Fruit fly (Drosophila melanogaster) whole organism, embryonic: Measurements from ENCODE around the gene Npc2g.

ENCODE experiments used
- B-H1 ChIP-seq: fragments of 200-800 bp; sonication (Bioruptor generic); IDR thresholded peaks from 3 replicates; pipeline ENCODE4 v1.3.6; 2022; ENCODE audit warnings: missing biosample characterization, missing genetic modification characterization
- Bgb ChIP-seq: fragments of 200-800 bp; sonication (Bioruptor generic); IDR thresholded peaks from 2 replicates; pipeline ENCODE4 v1.3.6; 2022; ENCODE audit warnings: missing biosample characterization, missing genetic modification characterization; ENCODE audit not compliant: partially characterized antibody
- CG10274 ChIP-seq: fragments of 200-800 bp; sonication (Bioruptor generic); optimal IDR thresholded peaks from 3 replicates; lab custom pipeline; 2017; ENCODE audit warnings: missing biosample characterization, mild to moderate bottlenecking, missing genetic modification characterization
- CG12942 ChIP-seq: fragments of 200-800 bp; sonication (Bioruptor generic); optimal IDR thresholded peaks from 3 replicates; lab custom pipeline; 2016; ENCODE audit warnings: missing biosample characterization, missing genetic modification characterization
- CG13775 ChIP-seq: fragments of 200-800 bp; sonication (Bioruptor generic); optimal IDR thresholded peaks from 3 replicates; lab custom pipeline; 2017; ENCODE audit warnings: missing biosample characterization, mild to moderate bottlenecking, missing genetic modification characterization
- CG15479 ChIP-seq: fragments of 200-800 bp; sonication (Bioruptor generic); optimal IDR thresholded peaks from 3 replicates; lab custom pipeline; 2019; ENCODE audit warnings: missing biosample characterization, mild to moderate bottlenecking, missing genetic modification characterization, moderate library complexity
- CG17186 ChIP-seq: fragments of 200-800 bp; sonication (Bioruptor generic); optimal IDR thresholded peaks from 3 replicates; lab custom pipeline; 2017; ENCODE audit warnings: missing biosample characterization, missing genetic modification reagents, missing genetic modification characterization
- CG17328 ChIP-seq: fragments of 200-800 bp; sonication (Bioruptor generic); IDR thresholded peaks from 2 replicates; pipeline ENCODE4 v1.3.6; 2022; ENCODE audit warnings: missing biosample characterization, missing genetic modification characterization
- CG17359 ChIP-seq: fragments of 200-800 bp; sonication (Bioruptor generic); optimal IDR thresholded peaks from 3 replicates; lab custom pipeline; 2018; ENCODE audit warnings: missing biosample characterization, mild to moderate bottlenecking, missing genetic modification characterization, moderate library complexity
- CG17568 ChIP-seq: fragments of 200-800 bp; sonication (Bioruptor generic); optimal IDR thresholded peaks from 2 replicates; lab custom pipeline; 2018; ENCODE audit warnings: missing biosample characterization, mild to moderate bottlenecking, missing genetic modification characterization, moderate library complexity
- CG18599 ChIP-seq: fragments of 200-800 bp; sonication (Bioruptor generic); optimal IDR thresholded peaks from 3 replicates; lab custom pipeline; 2017; ENCODE audit warnings: missing biosample characterization, missing genetic modification characterization, mild to moderate bottlenecking, moderate library complexity, missing genetic modification reagents
- CG32767 ChIP-seq: fragments of 200-800 bp; sonication (Bioruptor generic); IDR thresholded peaks from 2 replicates; pipeline ENCODE4 v1.3.6; 2022; ENCODE audit warnings: missing biosample characterization, missing genetic modification characterization
- CG3407 ChIP-seq: fragments of 200-800 bp; sonication (Bioruptor generic); optimal IDR thresholded peaks from 2 replicates; lab custom pipeline; 2018; ENCODE audit warnings: missing biosample characterization, mild to moderate bottlenecking, missing genetic modification characterization
- CG34376 ChIP-seq: fragments of 200-800 bp; sonication (Bioruptor generic); optimal IDR thresholded peaks from 2 replicates; lab custom pipeline; 2018; ENCODE audit warnings: missing biosample characterization, mild to moderate bottlenecking, missing genetic modification characterization
- CG4360 ChIP-seq: fragments of 200-800 bp; sonication (Bioruptor generic); IDR thresholded peaks from 2 replicates; pipeline ENCODE4 v1.3.6; 2022; ENCODE audit warnings: missing biosample characterization, missing genetic modification characterization
- CG4424 ChIP-seq: fragments of 200-800 bp; sonication (Bioruptor generic); optimal IDR thresholded peaks from 3 replicates; lab custom pipeline; 2016; ENCODE audit warnings: missing biosample characterization, missing genetic modification characterization
- CG4707 ChIP-seq: fragments of 200-800 bp; sonication (Bioruptor generic); optimal IDR thresholded peaks from 2 replicates; lab custom pipeline; 2018; ENCODE audit warnings: missing biosample characterization, mild to moderate bottlenecking, missing genetic modification characterization, moderate library complexity
- CG4730 ChIP-seq: fragments of 200-800 bp; sonication (Bioruptor generic); IDR thresholded peaks from 2 replicates; pipeline ENCODE4 v1.3.6; 2022; ENCODE audit warnings: missing biosample characterization, missing genetic modification characterization
- CG4854 ChIP-seq: fragments of 200-800 bp; sonication (Bioruptor generic); optimal IDR thresholded peaks from 2 replicates; lab custom pipeline; 2016; ENCODE audit warnings: missing biosample characterization, missing genetic modification characterization, inconsistent platforms
- CG6813 ChIP-seq: fragments of 200-800 bp; sonication (Bioruptor generic); optimal IDR thresholded peaks from 2 replicates; lab custom pipeline; 2017; ENCODE audit warnings: missing biosample characterization, missing genetic modification characterization, mild to moderate bottlenecking, moderate library complexity, missing genetic modification reagents
- CG7271 ChIP-seq: fragments of 200-800 bp; sonication (Bioruptor generic); optimal IDR thresholded peaks from 2 replicates; lab custom pipeline; 2018; ENCODE audit warnings: missing biosample characterization, mild to moderate bottlenecking, missing genetic modification characterization, moderate library complexity
- CG7556 ChIP-seq: fragments of 200-800 bp; sonication (Bioruptor generic); optimal IDR thresholded peaks from 2 replicates; lab custom pipeline; 2017; ENCODE audit warnings: missing biosample characterization, mild to moderate bottlenecking, missing genetic modification characterization
- CG9437 ChIP-seq: fragments of 200-800 bp; sonication (Bioruptor generic); optimal IDR thresholded peaks from 2 replicates; lab custom pipeline; 2018; ENCODE audit warnings: missing biosample characterization, mild to moderate bottlenecking, missing genetic modification characterization
- Dp ChIP-seq: fragments of 200-800 bp; sonication (Bioruptor generic); optimal IDR thresholded peaks from 2 replicates; lab custom pipeline; 2018; ENCODE audit warnings: missing biosample characterization, mild to moderate bottlenecking, missing genetic modification characterization, moderate library complexity
- Gsc ChIP-seq: fragments of 200-800 bp; sonication (Bioruptor generic); IDR thresholded peaks from 2 replicates; pipeline ENCODE4 v1.3.6; 2022; ENCODE audit warnings: missing biosample characterization, missing genetic modification characterization
- Hr51 ChIP-seq, 2 experiments: fragments of 200-800 bp; sonication (Bioruptor generic); optimal IDR thresholded peaks; 2 replicates in 1 of 2; 3 replicates in 1 of 2; lab custom pipeline; 2016 to 2018; ENCODE audit warnings: missing biosample characterization in 2 of 2, missing genetic modification characterization in 2 of 2, mild to moderate bottlenecking in 1 of 2, moderate library complexity in 1 of 2
- MESR4 ChIP-seq: fragments of 200-800 bp; sonication (Bioruptor generic); optimal IDR thresholded peaks from 2 replicates; lab custom pipeline; 2018; ENCODE audit warnings: missing biosample characterization, mild to moderate bottlenecking, missing genetic modification characterization, moderate library complexity
- Ptx1 ChIP-seq: fragments of 200-800 bp; sonication (Bioruptor generic); IDR thresholded peaks from 2 replicates; pipeline ENCODE4 v1.3.6; 2022; ENCODE audit warnings: missing biosample characterization, missing genetic modification characterization
- Vsx1 ChIP-seq: fragments of 200-800 bp; sonication (Bioruptor generic); optimal IDR thresholded peaks from 2 replicates; lab custom pipeline; 2017; ENCODE audit warnings: missing biosample characterization, mild to moderate bottlenecking, missing genetic modification characterization, missing genetic modification reagents
- ab ChIP-seq: fragments of 200-800 bp; sonication (Bioruptor generic); optimal IDR thresholded peaks from 2 replicates; lab custom pipeline; 2016; ENCODE audit warnings: missing biosample characterization, missing genetic modification characterization
- ash1 ChIP-seq: fragments of 200-800 bp; sonication (Bioruptor generic); optimal IDR thresholded peaks from 2 replicates; lab custom pipeline; 2018; ENCODE audit warnings: missing biosample characterization, mild to moderate bottlenecking, missing genetic modification characterization
- bbx ChIP-seq: fragments of 200-800 bp; sonication (Bioruptor generic); IDR thresholded peaks from 2 replicates; pipeline ENCODE4 v1.3.6; 2022; ENCODE audit warnings: missing biosample characterization, missing genetic modification characterization; ENCODE audit not compliant: partially characterized antibody
- bsh ChIP-seq, 2 experiments: fragments of 200-800 bp; sonication (Bioruptor generic); optimal IDR thresholded peaks; 2 replicates each; lab custom pipeline; 2017 to 2018; ENCODE audit warnings: mild to moderate bottlenecking in 2 of 2, missing biosample characterization in 2 of 2, missing genetic modification characterization in 2 of 2, moderate library complexity in 1 of 2
- cato ChIP-seq: fragments of 200-800 bp; sonication (Bioruptor generic); optimal IDR thresholded peaks from 2 replicates; lab custom pipeline; 2016; ENCODE audit warnings: missing biosample characterization, missing genetic modification characterization, borderline replicate concordance
- chn ChIP-seq: fragments of 200-800 bp; sonication (Bioruptor generic); optimal IDR thresholded peaks from 2 replicates; lab custom pipeline; 2016; ENCODE audit warnings: missing biosample characterization, missing genetic modification characterization
- dmrt11E ChIP-seq: fragments of 200-800 bp; sonication (Bioruptor generic); optimal IDR thresholded peaks from 3 replicates; lab custom pipeline; 2018; ENCODE audit warnings: missing biosample characterization, mild to moderate bottlenecking, missing genetic modification characterization, moderate library complexity
- fd3F ChIP-seq: fragments of 200-800 bp; sonication (Bioruptor generic); optimal IDR thresholded peaks from 2 replicates; lab custom pipeline; 2018; ENCODE audit warnings: missing biosample characterization, mild to moderate bottlenecking, missing genetic modification characterization, moderate library complexity
- fd96Cb ChIP-seq: fragments of 200-800 bp; sonication (Bioruptor generic); optimal IDR thresholded peaks from 2 replicates; lab custom pipeline; 2018; ENCODE audit warnings: missing biosample characterization, mild to moderate bottlenecking, missing genetic modification characterization, moderate library complexity
- gsb-n ChIP-seq: fragments of 200-800 bp; sonication (Bioruptor generic); optimal IDR thresholded peaks from 3 replicates; lab custom pipeline; 2018; ENCODE audit warnings: missing biosample characterization, mild to moderate bottlenecking, missing genetic modification characterization
- gt ChIP-seq: fragments of 200-800 bp; sonication (Bioruptor generic); IDR thresholded peaks from 2 replicates; pipeline ENCODE4 v1.3.6; 2022; ENCODE audit warnings: missing biosample characterization, missing genetic modification characterization
- jing ChIP-seq: fragments of 200-800 bp; sonication (Bioruptor generic); optimal IDR thresholded peaks from 2 replicates; lab custom pipeline; 2018; ENCODE audit warnings: missing biosample characterization, mild to moderate bottlenecking, missing genetic modification characterization
- kah ChIP-seq: fragments of 200-800 bp; sonication (Bioruptor generic); optimal IDR thresholded peaks from 2 replicates; lab custom pipeline; 2018; ENCODE audit warnings: missing biosample characterization, mild to moderate bottlenecking, missing genetic modification characterization
- mam ChIP-seq: fragments of 200-800 bp; sonication (Bioruptor generic); optimal IDR thresholded peaks from 3 replicates; lab custom pipeline; 2016; ENCODE audit warnings: missing biosample characterization, missing genetic modification characterization
- mirr ChIP-seq: fragments of 200-800 bp; sonication (Bioruptor generic); optimal IDR thresholded peaks from 3 replicates; lab custom pipeline; 2018; ENCODE audit warnings: missing biosample characterization, mild to moderate bottlenecking, missing genetic modification characterization
- nmo ChIP-seq: fragments of 200-800 bp; sonication (Bioruptor generic); optimal IDR thresholded peaks from 2 replicates; lab custom pipeline; 2018; ENCODE audit warnings: missing biosample characterization, mild to moderate bottlenecking, missing genetic modification characterization, moderate library complexity
- phol ChIP-seq: fragments of 200-800 bp; sonication (Bioruptor generic); optimal IDR thresholded peaks from 3 replicates; lab custom pipeline; 2018; ENCODE audit warnings: missing biosample characterization, mild to moderate bottlenecking, missing genetic modification characterization, moderate library complexity
- pros ChIP-seq: fragments of 200-800 bp; sonication (Bioruptor generic); optimal IDR thresholded peaks from 3 replicates; lab custom pipeline; 2019; ENCODE audit warnings: missing biosample characterization, mild to moderate bottlenecking, missing genetic modification characterization, moderate library complexity
- shn ChIP-seq: fragments of 200-800 bp; sonication (Bioruptor generic); optimal IDR thresholded peaks from 3 replicates; lab custom pipeline; 2016; ENCODE audit warnings: missing biosample characterization, missing genetic modification characterization
- sr ChIP-seq: fragments of 200-800 bp; sonication (Bioruptor generic); IDR thresholded peaks from 3 replicates; pipeline ENCODE4 v1.3.6; 2022; ENCODE audit warnings: missing biosample characterization, missing genetic modification characterization
- wdn ChIP-seq: fragments of 200-800 bp; sonication (Bioruptor generic); IDR thresholded peaks from 2 replicates; pipeline ENCODE4 v1.3.6; 2022; ENCODE audit warnings: missing biosample characterization, missing genetic modification characterization

Gene Npc2g

DNA sequence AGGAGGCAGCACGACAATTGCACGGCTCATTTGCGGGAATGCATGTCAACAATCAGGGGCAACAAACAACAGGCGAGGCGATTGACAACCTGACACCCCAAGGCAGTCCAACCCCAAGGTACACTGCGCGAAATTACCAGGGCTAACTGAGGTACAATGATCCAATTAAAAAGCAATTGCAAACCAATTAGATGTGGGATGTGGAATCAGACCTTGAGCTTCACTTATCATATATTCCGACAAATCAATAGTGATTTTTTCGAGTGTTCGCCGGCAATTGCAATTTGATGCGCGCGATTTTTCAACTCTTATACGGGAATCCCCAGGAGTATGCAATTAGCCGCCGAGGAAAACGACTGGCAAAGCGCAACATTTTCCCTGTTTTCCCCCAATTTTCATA, 2.0 kb upstream of the Npc2g start (continued):
- TF ChIP-seq jing (GFP tag; lab: Kevin White, UChicago) (no peak), mam (GFP tag; lab: Kevin White, UChicago) (no peak), kah (GFP tag; lab: Kevin White, UChicago) (no peak), dmrt11E (tag; lab: Kevin White, UChicago) (peak; percentile 36), Vsx1 (GFP tag; lab: Kevin White, UChicago) (no peak), gsb-n (no peak), cato (GFP tag; lab: Kevin White, UChicago) (no peak), Ptx1 (GFP tag; lab: Robert Waterston, UW) (0 out of 2 replicates have a peak, but pooled peaks have one; percentile 20), mirr (GFP tag; lab: Kevin White, UChicago) (no peak), gt (GFP tag; lab: Robert Waterston, UW) (no peak), CG13775 (GFP tag; lab: Kevin White, UChicago) (no peak), CG9437 (no peak), B-H1 (GFP tag; lab: Robert Waterston, UW) (no peak), wdn (GFP tag; lab: Robert Waterston, UW) (no peak), nmo (GFP tag; lab: Kevin White, UChicago) (no peak), pros (GFP tag; lab: Kevin White, UChicago) (no peak), fd96Cb (no peak), CG17568 (GFP tag; lab: Kevin White, UChicago) (no peak), Hr51 (GFP tag; optimal IDR thresholded peaks at IDR 0.05; lab: Kevin White, UChicago) (no peak), CG32767 (GFP tag; lab: Robert Waterston, UW) (no peak), CG4360 (peak; percentile 23; the same call in 1 of the 2 replicates), CG15479 (no peak), shn (no peak), CG7556 (GFP tag; lab: Kevin White, UChicago) (no peak), bbx (GFP tag; lab: Robert Waterston, UW) (no peak), chn (GFP tag; lab: Kevin White, UChicago) (no peak), CG4854 (no peak), phol (no peak), CG10274 (GFP tag; lab: Kevin White, UChicago) (no peak), MESR4 (no peak), Dp (GFP tag; lab: Kevin White, UChicago) (no peak), bsh (GFP tag; optimal IDR thresholded peaks at IDR 0.05; lab: Kevin White, UChicago) (peak in 1 of 2 experiments; percentile 13), CG4730 (GFP tag; lab: Robert Waterston, UW) (no peak), CG17186 (GFP tag; lab: Kevin White, UChicago) (no peak), CG4707 (GFP tag; lab: Kevin White, UChicago) (no peak), Gsc (0 out of 2 replicates have a peak, but pooled peaks have one; percentile 13), CG7271 (tag; lab: Kevin White, UChicago) (no peak), CG17359 (tag; lab: Kevin White, UChicago) (no peak), sr (GFP tag; lab: Robert Waterston, UW) (no peak), CG6813 (GFP tag; lab: Kevin White, UChicago) (no peak), CG18599 (GFP tag; lab: Kevin White, UChicago) (no peak), CG34376 (GFP tag; lab: Kevin White, UChicago) (no peak), ash1 (GFP tag; lab: Kevin White, UChicago) (no peak), CG4424 (GFP tag; lab: Kevin White, UChicago) (peak; percentile 5), CG17328 (0 out of 2 replicates have a peak, but pooled peaks have one; percentile 25), Bgb (no peak), ab (GFP tag; lab: Kevin White, UChicago) (no peak), CG12942 (no peak), CG3407 (no peak), fd3F (GFP tag; lab: Kevin White, UChicago) (no peak)
